Fruit fly (Drosophila melanogaster) whole organism, embryonic: ENCODE data around the gene Atg6.

Source experiments
- BtbVII ChIP-seq: fragments of 200-800 bp; sonication (Bioruptor generic); optimal IDR thresholded peaks from 3 replicates; lab custom pipeline; 2017; ENCODE audit warnings: missing biosample characterization, mild to moderate bottlenecking, missing genetic modification characterization
- CG12769 ChIP-seq: fragments of 200-800 bp; sonication (Bioruptor generic); optimal IDR thresholded peaks from 2 replicates; lab custom pipeline; 2019; ENCODE audit warnings: missing biosample characterization, mild to moderate bottlenecking, missing genetic modification characterization, moderate library complexity
- CG1603 ChIP-seq: fragments of 200-800 bp; sonication (Bioruptor generic); optimal IDR thresholded peaks from 2 replicates; lab custom pipeline; 2019; ENCODE audit warnings: missing biosample characterization, mild to moderate bottlenecking, missing genetic modification characterization, moderate library complexity
- CG17829 ChIP-seq: fragments of 200-800 bp; optimal IDR thresholded peaks from 2 replicates; lab custom pipeline; 2019; ENCODE audit warnings: missing biosample characterization, mild to moderate bottlenecking, missing genetic modification characterization, moderate library complexity
- CG2199 ChIP-seq: fragments of 200-800 bp; sonication (Bioruptor generic); IDR thresholded peaks from 3 replicates; pipeline ENCODE4 v1.3.6; 2022; ENCODE audit warnings: missing biosample characterization, missing genetic modification characterization
- CG2678 ChIP-seq: fragments of 200-800 bp; sonication (Bioruptor generic); optimal IDR thresholded peaks from 3 replicates; lab custom pipeline; 2019; ENCODE audit warnings: missing biosample characterization, mild to moderate bottlenecking, missing genetic modification characterization, moderate library complexity
- CG30403 ChIP-seq: fragments of 200-800 bp; sonication (Bioruptor generic); optimal IDR thresholded peaks from 3 replicates; lab custom pipeline; 2016; ENCODE audit warnings: missing biosample characterization, missing genetic modification characterization
- CG6175 ChIP-seq: fragments of 200-800 bp; sonication (Bioruptor generic); IDR thresholded peaks from 3 replicates; pipeline ENCODE4 v1.3.6; 2022; ENCODE audit warnings: missing biosample characterization, missing genetic modification characterization
- CG6683 ChIP-seq: fragments of 200-800 bp; sonication (Bioruptor generic); optimal IDR thresholded peaks from 2 replicates; lab custom pipeline; 2017; ENCODE audit warnings: missing biosample characterization, mild to moderate bottlenecking, missing genetic modification characterization, missing genetic modification reagents
- CG6765 ChIP-seq: fragments of 200-800 bp; sonication (Bioruptor generic); optimal IDR thresholded peaks from 3 replicates; lab custom pipeline; 2017; ENCODE audit warnings: missing biosample characterization, mild to moderate bottlenecking, missing genetic modification characterization
- CG6813 ChIP-seq: fragments of 200-800 bp; sonication (Bioruptor generic); optimal IDR thresholded peaks from 2 replicates; lab custom pipeline; 2017; ENCODE audit warnings: missing biosample characterization, missing genetic modification characterization, mild to moderate bottlenecking, moderate library complexity, missing genetic modification reagents
- CG6854 ChIP-seq: fragments of 200-800 bp; sonication (Bioruptor generic); optimal IDR thresholded peaks from 3 replicates; lab custom pipeline; 2017; ENCODE audit warnings: missing biosample characterization, mild to moderate bottlenecking, missing genetic modification characterization
- CG7987 ChIP-seq: fragments of 200-800 bp; sonication (Bioruptor generic); optimal IDR thresholded peaks from 2 replicates; lab custom pipeline; 2018; ENCODE audit warnings: missing biosample characterization, mild to moderate bottlenecking, missing genetic modification characterization, moderate library complexity
- CG8944 ChIP-seq: fragments of 200-800 bp; sonication (Bioruptor generic); optimal IDR thresholded peaks from 3 replicates; lab custom pipeline; 2016; ENCODE audit warnings: missing biosample characterization, missing genetic modification characterization
- CG9215 ChIP-seq: fragments of 200-800 bp; sonication (Bioruptor generic); IDR thresholded peaks from 2 replicates; pipeline ENCODE4 v1.3.6; 2022; ENCODE audit warnings: missing biosample characterization, missing genetic modification characterization
- Chrac-16 ChIP-seq: fragments of 200-800 bp; sonication (Bioruptor generic); optimal IDR thresholded peaks from 3 replicates; lab custom pipeline; 2016; ENCODE audit warnings: missing biosample characterization, missing genetic modification characterization
- Dbx ChIP-seq: fragments of 200-800 bp; sonication (Bioruptor generic); IDR thresholded peaks from 3 replicates; pipeline ENCODE4 v1.3.6; 2022; ENCODE audit warnings: missing biosample characterization, missing genetic modification characterization
- Dll ChIP-seq: fragments of 200-800 bp; sonication (Bioruptor generic); IDR thresholded peaks from 4 replicates; pipeline ENCODE4 v1.3.6; 2022; ENCODE audit warnings: missing biosample characterization, missing genetic modification characterization; ENCODE audit not compliant: partially characterized antibody
- Dref ChIP-seq: fragments of 200-800 bp; sonication (Bioruptor generic); IDR thresholded peaks from 2 replicates; pipeline ENCODE4 v1.3.6; 2022; ENCODE audit warnings: missing biosample characterization, missing genetic modification characterization
- Ets65A ChIP-seq: fragments of 200-800 bp; sonication (Bioruptor generic); peaks from one replicate; lab custom pipeline; 2016; ENCODE audit warnings: missing biosample characterization, missing genetic modification characterization
- Med ChIP-seq: fragments of 200-800 bp; sonication (Bioruptor generic); peaks from one replicate; lab custom pipeline; 2016; ENCODE audit warnings: missing biosample characterization, missing genetic modification characterization, mild to moderate bottlenecking, inconsistent platforms, moderate library complexity
- Neu2 ChIP-seq: fragments of 200-800 bp; sonication (Bioruptor generic); optimal IDR thresholded peaks from 3 replicates; lab custom pipeline; 2016; ENCODE audit warnings: missing biosample characterization, missing genetic modification characterization, borderline replicate concordance
- Nf-YC ChIP-seq: fragments of 200-800 bp; optimal IDR thresholded peaks from 3 replicates; lab custom pipeline; 2019; ENCODE audit warnings: missing biosample characterization, mild to moderate bottlenecking, missing genetic modification characterization, moderate library complexity
- Scr ChIP-seq: fragments of 200-800 bp; sonication (Bioruptor generic); IDR thresholded peaks from 2 replicates; pipeline ENCODE4 v1.3.6; 2022; ENCODE audit warnings: missing biosample characterization, missing genetic modification characterization; ENCODE audit not compliant: partially characterized antibody
- Sin3A ChIP-seq: fragments of >200 bp; optimal IDR thresholded peaks from 2 replicates; lab custom pipeline; 2018
- Sry-δ ChIP-seq: fragments of 200-800 bp; sonication (Bioruptor generic); optimal IDR thresholded peaks from 2 replicates; lab custom pipeline; 2016; ENCODE audit warnings: missing biosample characterization, missing genetic modification characterization
- Trl ChIP-seq, 3 experiments: fragments of >200 bp in 2 of 3; fragments of 200-800 bp in 1 of 3; sonication (Bioruptor generic) in 1 of 3; optimal IDR thresholded peaks; 2 replicates in 1 of 3; 3 replicates in 2 of 3; lab custom pipeline; 2016 to 2017; ENCODE audit warnings: missing biosample characterization in 1 of 3, missing genetic modification characterization in 1 of 3
- al ChIP-seq: fragments of 200-800 bp; sonication (Bioruptor generic); IDR thresholded peaks from 2 replicates; pipeline ENCODE4 v1.3.6; 2022; ENCODE audit warnings: missing biosample characterization, missing genetic modification characterization
- bcd ChIP-seq: fragments of 200-800 bp; sonication (Bioruptor generic); optimal IDR thresholded peaks from 2 replicates; lab custom pipeline; 2017; ENCODE audit warnings: missing biosample characterization, mild to moderate bottlenecking, missing genetic modification characterization
- chif ChIP-seq, 2 experiments: fragments of 200-800 bp; sonication (Bioruptor generic); optimal IDR thresholded peaks; 3 replicates each; lab custom pipeline; 2016; ENCODE audit warnings: missing biosample characterization in 2 of 2, missing genetic modification characterization in 2 of 2
- chm ChIP-seq: fragments of 200-800 bp; sonication (Bioruptor generic); IDR thresholded peaks from 2 replicates; pipeline ENCODE4 v1.3.6; 2022; ENCODE audit warnings: missing biosample characterization, missing genetic modification characterization
- danr ChIP-seq: fragments of 200-800 bp; sonication (Bioruptor generic); IDR thresholded peaks from 2 replicates; pipeline ENCODE4 v1.3.6; 2022; ENCODE audit warnings: missing biosample characterization, missing genetic modification characterization
- esg ChIP-seq: fragments of 200-800 bp; sonication (Bioruptor generic); conservative IDR thresholded peaks from 2 replicates; pipeline ENCODE4 v1.3.6; 2022; ENCODE audit warnings: missing biosample characterization, missing genetic modification characterization
- ewg ChIP-seq: fragments of 200-800 bp; sonication (Bioruptor generic); optimal IDR thresholded peaks from 3 replicates; lab custom pipeline; 2017; ENCODE audit warnings: mild to moderate bottlenecking, missing biosample characterization, missing genetic modification reagents, missing genetic modification characterization
- eyg ChIP-seq: fragments of 200-800 bp; sonication (Bioruptor generic); optimal IDR thresholded peaks from 3 replicates; lab custom pipeline; 2016; ENCODE audit warnings: missing biosample characterization, missing genetic modification characterization
- fd96Cb ChIP-seq: fragments of 200-800 bp; sonication (Bioruptor generic); optimal IDR thresholded peaks from 2 replicates; lab custom pipeline; 2018; ENCODE audit warnings: missing biosample characterization, mild to moderate bottlenecking, missing genetic modification characterization, moderate library complexity
- gfzf ChIP-seq: fragments of 200-800 bp; sonication (Bioruptor generic); optimal IDR thresholded peaks from 2 replicates; lab custom pipeline; 2016; ENCODE audit warnings: missing biosample characterization, mild to moderate bottlenecking, missing genetic modification characterization, moderate library complexity
- insv ChIP-seq, 2 experiments: fragments of 200-800 bp; sonication (Bioruptor generic); optimal IDR thresholded peaks; 3 replicates each; lab custom pipeline; 2016 to 2018; ENCODE audit warnings: missing biosample characterization in 2 of 2, missing genetic modification characterization in 2 of 2
- kah ChIP-seq: fragments of 200-800 bp; sonication (Bioruptor generic); optimal IDR thresholded peaks from 2 replicates; lab custom pipeline; 2018; ENCODE audit warnings: missing biosample characterization, mild to moderate bottlenecking, missing genetic modification characterization
- lbe ChIP-seq: fragments of 200-800 bp; sonication (Bioruptor generic); optimal IDR thresholded peaks from 2 replicates; lab custom pipeline; 2016; ENCODE audit warnings: missing biosample characterization, mild to moderate bottlenecking, missing genetic modification characterization
- prd ChIP-seq, 3 experiments: fragments of >200 bp in 2 of 3; fragments of 200-800 bp in 1 of 3; sonication (Bioruptor generic) in 1 of 3; optimal IDR thresholded peaks in 2 of 3; IDR thresholded peaks in 1 of 3; 2 replicates in 2 of 3; 3 replicates in 1 of 3; pipeline versions ENCODE4 v1.3.6 to Lab custom; 2017 to 2022; ENCODE audit warnings: missing biosample characterization in 1 of 3, missing genetic modification characterization in 1 of 3
- rib ChIP-seq: fragments of 200-800 bp; sonication (Bioruptor generic); IDR thresholded peaks from 2 replicates; pipeline ENCODE4 v1.3.6; 2022; ENCODE audit warnings: missing biosample characterization, missing genetic modification characterization
- slbo ChIP-seq: fragments of 200-800 bp; sonication (Bioruptor generic); IDR thresholded peaks from 2 replicates; pipeline ENCODE4 v1.3.6; 2022; ENCODE audit warnings: missing biosample characterization, missing genetic modification characterization
- slp2 ChIP-seq: fragments of 200-800 bp; sonication (Bioruptor generic); optimal IDR thresholded peaks from 2 replicates; lab custom pipeline; 2016; ENCODE audit warnings: missing biosample characterization, missing genetic modification characterization
- trem ChIP-seq: fragments of 200-800 bp; optimal IDR thresholded peaks from 3 replicates; lab custom pipeline; 2019; ENCODE audit warnings: missing biosample characterization, mild to moderate bottlenecking, missing genetic modification characterization, moderate library complexity
- unpg ChIP-seq: fragments of 200-800 bp; sonication (Bioruptor generic); optimal IDR thresholded peaks from 3 replicates; lab custom pipeline; 2018; ENCODE audit warnings: missing biosample characterization, mild to moderate bottlenecking, missing genetic modification characterization, moderate library complexity
- zfh2 ChIP-seq: fragments of 200-800 bp; sonication (Bioruptor generic); optimal IDR thresholded peaks from 2 replicates; lab custom pipeline; 2016; ENCODE audit warnings: missing biosample characterization, missing genetic modification characterization

Atg6 gene

dm6 chr3R:24050690-24051440 is at the start of gene Atg6, which contains the start of gene Pisd (continued):
- TF ChIP-seq Chrac-16 (GFP tag; lab: Kevin White, UChicago) (peak; percentile 21), kah (no peak), CG8944 (no peak), Ets65A (no peak), CG2199 (no peak), CG2678 (peak; percentile 37), trem (tag; lab: Kevin White, UChicago) (peak; percentile 97), chm (GFP tag; lab: Robert Waterston, UW) (peak; percentile 67; the same call in 1 of the 2 replicates), fd96Cb (tag; lab: Kevin White, UChicago) (no peak), Neu2 (GFP tag; lab: Kevin White, UChicago) (peak; percentile 54), CG9215 (GFP tag; lab: Robert Waterston, UW) (peak; percentile 50; the same call in 1 of the 2 replicates), ewg (peak; percentile 8), Trl (optimal IDR thresholded peaks at IDR 0.05; lab: Kevin White, UChicago) (peak in 1 of 2 experiments; percentile 7), Trl (GFP tag; optimal IDR thresholded peaks at IDR 0.05; lab: Kevin White, UChicago) (peak; percentile 1), slp2 (no peak), Nf-YC (tag; lab: Kevin White, UChicago) (peak; percentile 47), esg (GFP tag; lab: Robert Waterston, UW) (0 out of 2 replicates have a peak, but pooled peaks have one; percentile 6), Med (GFP tag; lab: Kevin White, UChicago) (peak; percentile 89), chif (GFP tag; optimal IDR thresholded peaks at IDR 0.05; lab: Kevin White, UChicago) (no peak), Sry-δ (GFP tag; lab: Kevin White, UChicago) (peak; percentile 54), CG6683 (no peak), CG6175 (GFP tag; lab: Robert Waterston, UW) (no peak), zfh2 (GFP tag; lab: Kevin White, UChicago) (peak; percentile 48), CG6813 (GFP tag; lab: Kevin White, UChicago) (no peak), CG1603 (tag; lab: Kevin White, UChicago) (peak; percentile 67), BtbVII (peak; percentile 26), unpg (GFP tag; lab: Kevin White, UChicago) (peak; percentile 4), gfzf (peak; percentile 28), CG12769 (tag; lab: Kevin White, UChicago) (peak; percentile 75), Scr (GFP tag; lab: Robert Waterston, UW) (0 out of 2 replicates have a peak, but pooled peaks have one; percentile 35), al (GFP tag; lab: Robert Waterston, UW) (0 out of 2 replicates have a peak, but pooled peaks have one; percentile 26), bcd (GFP tag; lab: Kevin White, UChicago) (peak; percentile 5), insv (GFP tag; optimal IDR thresholded peaks at IDR 0.05; lab: Kevin White, UChicago) (peak in 1 of 2 experiments; percentile 9), CG6854 (GFP tag; lab: Kevin White, UChicago) (no peak), Dref (peak; percentile 38; the same call in 1 of the 2 replicates), Dll (peak; percentile 45; the same call in 1 of the 4 replicates), eyg (GFP tag; lab: Kevin White, UChicago) (peak; percentile 16), CG30403 (GFP tag; lab: Kevin White, UChicago) (peak; percentile 30), rib (GFP tag; lab: Robert Waterston, UW) (0 out of 2 replicates have a peak, but pooled peaks have one; percentile 33), slbo (GFP tag; lab: Robert Waterston, UW) (peak; percentile 59; the same call in 1 of the 2 replicates), CG6765 (GFP tag; lab: Kevin White, UChicago) (no peak), danr (GFP tag; lab: Robert Waterston, UW) (no peak), Sin3A (lab: Kevin White, UChicago) (peak; percentile 75), CG7987 (peak; percentile 30), lbe (GFP tag; lab: Kevin White, UChicago) (no peak), CG17829 (tag; lab: Kevin White, UChicago) (peak; percentile 50), Dbx (GFP tag; lab: Robert Waterston, UW) (0 out of 3 replicates have a peak, but pooled peaks have one; percentile 14), prd (optimal IDR thresholded peaks at IDR 0.05; lab: Kevin White, UChicago) (no peak), prd (GFP tag; IDR thresholded peaks at IDR 0.05; lab: Robert Waterston, UW) (peak; percentile 42; the same call in 1 of the 3 replicates)
